Worm (Caenorhabditis elegans) whole organism, L3 larva: ENCODE data around the gene T10C6.6.

Experiments
- R02D3.7 ChIP-seq: fragments of 150-350 bp; optimal IDR thresholded peaks from 2 replicates; lab custom pipeline; 2014; ENCODE audit warnings: missing biosample characterization, missing genetic modification characterization
- aly-2 ChIP-seq: fragments of 150-350 bp; optimal IDR thresholded peaks from 2 replicates; lab custom pipeline; 2014; ENCODE audit warnings: missing biosample characterization, missing genetic modification characterization
- ama-1 ChIP-seq: fragments of 150-350 bp; optimal IDR thresholded peaks from 2 replicates; lab custom pipeline; 2018
- ceh-16 ChIP-seq: sonication (generic microtip); optimal IDR thresholded peaks from 2 replicates; lab custom pipeline; 2017; ENCODE audit warnings: missing biosample characterization, missing genetic modification characterization
- ceh-28 ChIP-seq: fragments of 150-350 bp; optimal IDR thresholded peaks from 2 replicates; lab custom pipeline; 2014; ENCODE audit warnings: missing biosample characterization, missing genetic modification reagents, missing genetic modification characterization
- ceh-82 ChIP-seq: fragments of 150-350 bp; optimal IDR thresholded peaks from 2 replicates; lab custom pipeline; 2014; ENCODE audit warnings: missing biosample characterization, missing genetic modification characterization
- ceh-9 ChIP-seq: sonication (generic microtip); optimal IDR thresholded peaks from 2 replicates; lab custom pipeline; 2018; ENCODE audit warnings: missing biosample characterization, missing genetic modification characterization
- daf-12 ChIP-seq: fragments of 150-350 bp; optimal IDR thresholded peaks from 2 replicates; lab custom pipeline; 2014; ENCODE audit warnings: missing biosample characterization, missing genetic modification reagents, missing genetic modification characterization
- elt-1 ChIP-seq: fragments of 150-350 bp; optimal IDR thresholded peaks from 2 replicates; lab custom pipeline; 2014; ENCODE audit warnings: missing biosample characterization, missing genetic modification characterization
- elt-2 ChIP-seq: sonication (generic microtip); optimal IDR thresholded peaks from 2 replicates; lab custom pipeline; 2016; ENCODE audit warnings: missing genetic modification reagents, mild to moderate bottlenecking, missing genetic modification characterization, missing compliant biosample characterization
- elt-3 ChIP-seq, 3 experiments: fragments of 150-350 bp in 1 of 3; sonication (generic microtip) in 2 of 3; optimal IDR thresholded peaks; 2 replicates in 2 of 3; 4 replicates in 1 of 3; lab custom pipeline; 2014 to 2017; ENCODE audit warnings: missing biosample characterization in 3 of 3, missing genetic modification characterization in 3 of 3
- eor-1 ChIP-seq, 2 experiments: fragments of 150-350 bp; optimal IDR thresholded peaks; 2 replicates each; lab custom pipeline; 2014 to 2018; ENCODE audit warnings: missing biosample characterization in 2 of 2, missing genetic modification characterization in 2 of 2
- fkh-10 ChIP-seq: sonication (generic microtip); optimal IDR thresholded peaks from 2 replicates; lab custom pipeline; 2017; ENCODE audit warnings: missing biosample characterization, missing genetic modification reagents, missing genetic modification characterization
- fkh-2 ChIP-seq: fragments of 150-350 bp; optimal IDR thresholded peaks from 2 replicates; lab custom pipeline; 2014; ENCODE audit warnings: missing biosample characterization, missing genetic modification reagents, missing genetic modification characterization
- fos-1 ChIP-seq: fragments of 150-350 bp; optimal IDR thresholded peaks from 2 replicates; lab custom pipeline; 2014; ENCODE audit warnings: missing biosample characterization, missing genetic modification characterization
- hmg-11 ChIP-seq: sonication (generic microtip); optimal IDR thresholded peaks from 2 replicates; lab custom pipeline; 2016; ENCODE audit warnings: missing genetic modification characterization, missing compliant biosample characterization
- jun-1 ChIP-seq: fragments of 150-350 bp; optimal IDR thresholded peaks from 2 replicates; lab custom pipeline; 2014; ENCODE audit warnings: missing biosample characterization, missing genetic modification reagents, missing genetic modification characterization
- lin-39 ChIP-seq: fragments of 150-350 bp; optimal IDR thresholded peaks from 2 replicates; lab custom pipeline; 2018; ENCODE audit warnings: missing biosample characterization, missing genetic modification reagents, missing genetic modification characterization
- mdl-1 ChIP-seq: fragments of 150-350 bp; optimal IDR thresholded peaks from 2 replicates; lab custom pipeline; 2014; ENCODE audit warnings: missing biosample characterization, missing genetic modification characterization
- nfya-1 ChIP-seq: sonication (generic microtip); optimal IDR thresholded peaks from 2 replicates; lab custom pipeline; 2017; ENCODE audit warnings: missing genetic modification characterization, mild to moderate bottlenecking, missing compliant biosample characterization, antibody characterized with exemption, moderate library complexity; ENCODE audit not compliant: insufficient read depth
- nhr-11 ChIP-seq: fragments of 150-350 bp; optimal IDR thresholded peaks from 2 replicates; lab custom pipeline; 2014; ENCODE audit warnings: missing biosample characterization, missing genetic modification characterization
- nhr-12 ChIP-seq: fragments of 150-350 bp; optimal IDR thresholded peaks from 2 replicates; lab custom pipeline; 2014; ENCODE audit warnings: missing biosample characterization, missing genetic modification characterization
- nhr-23 ChIP-seq: fragments of 150-350 bp; optimal IDR thresholded peaks from 2 replicates; lab custom pipeline; 2014; ENCODE audit warnings: missing biosample characterization, missing genetic modification reagents, missing genetic modification characterization
- nhr-237 ChIP-seq: fragments of 150-350 bp; optimal IDR thresholded peaks from 2 replicates; lab custom pipeline; 2014; ENCODE audit warnings: missing biosample characterization, missing genetic modification characterization
- nhr-25 ChIP-seq: sonication (generic microtip); optimal IDR thresholded peaks from 2 replicates; lab custom pipeline; 2017; ENCODE audit warnings: missing biosample characterization, missing genetic modification characterization
- nhr-28 ChIP-seq: fragments of 150-350 bp; optimal IDR thresholded peaks from 2 replicates; lab custom pipeline; 2014; ENCODE audit warnings: missing biosample characterization, missing genetic modification characterization
- nhr-43 ChIP-seq: sonication (generic microtip); optimal IDR thresholded peaks from 2 replicates; lab custom pipeline; 2016; ENCODE audit warnings: mild to moderate bottlenecking, missing genetic modification characterization, missing compliant biosample characterization; ENCODE audit not compliant: poor library complexity, severe bottlenecking
- nhr-76 ChIP-seq: fragments of 150-350 bp; sonication (generic microtip); optimal IDR thresholded peaks from 5 replicates; lab custom pipeline; 2014; ENCODE audit warnings: missing biosample characterization, missing genetic modification characterization
- nhr-77 ChIP-seq: fragments of 150-350 bp; optimal IDR thresholded peaks from 2 replicates; lab custom pipeline; 2014; ENCODE audit warnings: missing biosample characterization, missing genetic modification characterization
- pha-4 ChIP-seq: fragments of 150-350 bp; optimal IDR thresholded peaks from 2 replicates; lab custom pipeline; 2014; ENCODE audit warnings: missing biosample characterization, missing genetic modification reagents, missing genetic modification characterization
- pqm-1 ChIP-seq: fragments of 150-350 bp; optimal IDR thresholded peaks from 2 replicates; lab custom pipeline; 2017; ENCODE audit warnings: missing biosample characterization, missing genetic modification characterization, inconsistent platforms
- sea-2 ChIP-seq: fragments of 150-350 bp; sonication (generic microtip); optimal IDR thresholded peaks from 4 replicates; lab custom pipeline; 2014; ENCODE audit warnings: missing biosample characterization, missing genetic modification reagents, missing genetic modification characterization
- snpc-4 ChIP-seq: fragments of 150-350 bp; optimal IDR thresholded peaks from 2 replicates; lab custom pipeline; 2014; ENCODE audit warnings: missing biosample characterization, missing genetic modification characterization
- tbx-2 ChIP-seq: sonication (generic microtip); optimal IDR thresholded peaks from 2 replicates; lab custom pipeline; 2016; ENCODE audit warnings: mild to moderate bottlenecking, missing genetic modification characterization, missing compliant biosample characterization
- unc-39 ChIP-seq: sonication (generic microtip); optimal IDR thresholded peaks from 4 replicates; lab custom pipeline; 2017; ENCODE audit warnings: missing biosample characterization, missing genetic modification characterization
- unc-62 ChIP-seq: fragments of 150-350 bp; sonication (generic microtip); optimal IDR thresholded peaks from 4 replicates; lab custom pipeline; 2014; ENCODE audit warnings: missing biosample characterization, missing genetic modification reagents, missing genetic modification characterization
- zag-1 ChIP-seq: fragments of 150-350 bp; optimal IDR thresholded peaks from 2 replicates; lab custom pipeline; 2014; ENCODE audit warnings: missing biosample characterization, missing genetic modification characterization

T10C6.6 gene

DNA sequence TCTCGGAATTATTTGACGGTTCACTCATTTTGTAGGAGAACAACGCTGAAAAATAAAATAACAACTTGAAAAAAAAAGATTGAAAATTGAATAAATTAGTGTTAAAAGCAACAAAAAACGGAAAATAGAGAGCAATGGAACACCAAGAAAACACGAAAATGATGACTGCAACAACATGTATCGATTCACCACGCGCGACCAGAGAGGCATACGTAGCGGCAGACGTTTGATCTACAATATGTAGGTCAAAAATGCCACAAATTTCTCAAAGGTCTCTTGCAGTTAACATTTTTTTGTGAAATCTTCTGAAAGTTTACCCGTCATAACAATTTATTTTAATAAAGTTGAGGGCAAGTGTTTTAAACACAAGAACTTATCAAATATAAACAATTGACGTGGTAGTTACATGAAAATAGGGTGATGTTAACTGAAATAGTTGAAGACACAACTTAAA is 32.9 kb downstream of the T10C6.6 start, which contains the start of gene F14H3.5:
TSS of gene F14H3.5 (minus strand) at position 51 of the 454 bp plus-strand sequence.
- TF ChIP-seq fkh-2 (tag; lab: Kevin White, UChicago) (no peak), hmg-11 (no peak), daf-12 (tag; lab: Kevin White, UChicago) (no peak), zag-1 (tag; lab: Kevin White, UChicago) (no peak), jun-1 (no peak), unc-39 (tag; lab: Kevin White, UChicago) (no peak), ceh-16 (tag; lab: Kevin White, UChicago) (no peak), ama-1 (lab: Kevin White, UChicago) (no peak), pha-4 (tag; lab: Kevin White, UChicago) (no peak), ceh-9 (tag; lab: Kevin White, UChicago) (no peak), tbx-2 (tag; lab: Kevin White, UChicago) (no peak), nhr-76 (tag; lab: Kevin White, UChicago) (no peak), lin-39 (no peak), snpc-4 (tag; lab: Kevin White, UChicago) (no peak), nhr-77 (no peak), nhr-11 (no peak)

DNA sequence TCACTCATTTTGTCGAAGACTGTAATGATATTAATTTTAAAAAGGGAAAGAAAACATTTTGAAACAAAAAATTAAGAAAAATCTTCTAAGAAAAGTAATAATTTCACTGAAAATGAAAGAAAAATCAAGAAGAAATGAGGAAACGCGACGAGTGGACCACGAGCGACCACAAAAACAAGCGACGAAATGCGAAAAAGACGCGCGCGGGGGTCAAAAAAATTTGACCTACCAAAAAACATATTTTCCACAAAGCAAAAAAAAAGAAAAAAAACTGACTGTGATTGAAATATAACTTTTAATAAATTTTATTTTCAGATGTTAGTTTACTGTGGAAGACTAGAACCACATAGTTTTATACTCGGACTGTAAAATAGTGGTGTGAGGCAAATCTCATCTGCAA is 34.7 kb downstream of the T10C6.6 start, which contains the start of gene F14H3.6:
TSS of gene F14H3.6 (minus strand) at position 22 of the 400 bp plus-strand sequence.
- TF ChIP-seq ceh-28 (tag; lab: Kevin White, UChicago): no peak
- no peak for TF ChIP-seq snpc-4 (tag; lab: Kevin White, UChicago)
- TF ChIP-seq elt-2: no peak
- no peak for TF ChIP-seq pha-4 (tag; lab: Kevin White, UChicago)
- no peak for TF ChIP-seq nhr-11
- TF ChIP-seq unc-62 (GFP tag; lab: Kevin White, UChicago): no peak
- TF ChIP-seq aly-2 (tag; lab: Kevin White, UChicago): no peak
- TF ChIP-seq fkh-10: no peak
- TF ChIP-seq nhr-12 (tag; lab: Kevin White, UChicago): no peak
- TF ChIP-seq daf-12 (tag; lab: Kevin White, UChicago): no peak
- no peak for TF ChIP-seq nhr-43
- TF ChIP-seq sea-2 (GFP tag; lab: Kevin White, UChicago): no peak
- no peak for TF ChIP-seq nhr-237
- TF ChIP-seq elt-1 (tag; lab: Kevin White, UChicago): no peak
- TF ChIP-seq eor-1 (tag; optimal IDR thresholded peaks at IDR 0.05; lab: Kevin White, UChicago): no peak
- no peak for TF ChIP-seq lin-39
- TF ChIP-seq nhr-28: no peak
- TF ChIP-seq mdl-1 (tag; lab: Kevin White, UChicago): no peak

DNA sequence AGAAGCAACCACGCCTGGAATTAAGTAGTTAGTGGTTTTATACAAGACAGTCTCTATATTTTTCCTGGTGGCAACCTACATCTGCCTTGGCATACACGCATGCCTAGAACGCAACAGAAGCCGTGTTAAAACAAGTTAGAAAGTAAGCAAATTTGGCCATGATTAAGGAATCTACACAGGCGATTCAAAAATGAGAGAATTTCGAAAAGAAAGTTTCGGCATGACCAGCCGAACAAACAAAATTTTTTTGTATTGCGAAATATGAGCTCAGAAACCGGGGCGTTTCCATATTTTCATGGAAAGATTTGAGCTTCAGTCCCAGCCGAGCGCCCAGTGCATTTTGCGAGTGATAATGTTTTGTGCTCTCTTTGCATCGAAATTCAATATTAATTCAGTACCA is 36.0 kb downstream of the T10C6.6 start, which contains the start of gene F14H3.15:
TSS of gene F14H3.15 (minus strand) at position 101 of the 400 bp plus-strand sequence.
- TF ChIP-seq nhr-77 (no peak), jun-1 (no peak), nhr-23 (tag; lab: Kevin White, UChicago) (no peak)

ce11 chrV:16061993-16062392 is 37.9 kb downstream of the T10C6.6 start, which contains the start of gene fbxa-100:
Gene fbxa-100, minus strand, starts transcription at chrV:16062093.
- TF ChIP-seq eor-1 (tag; optimal IDR thresholded peaks at IDR 0.05; lab: Kevin White, UChicago) (no peak), fkh-2 (tag; lab: Kevin White, UChicago) (no peak), nhr-25 (tag; lab: Kevin White, UChicago) (no peak), elt-3 (tag; optimal IDR thresholded peaks at IDR 0.05; lab: Kevin White, UChicago) (no peak), fos-1 (tag; lab: Kevin White, UChicago) (no peak), ceh-9 (tag; lab: Kevin White, UChicago) (no peak), R02D3.7 (tag; lab: Kevin White, UChicago) (no peak), nhr-77 (no peak), zag-1 (tag; lab: Kevin White, UChicago) (no peak), nfya-1 (no peak), elt-1 (tag; lab: Kevin White, UChicago) (no peak), pha-4 (tag; lab: Kevin White, UChicago) (no peak), ceh-82 (tag; lab: Kevin White, UChicago) (no peak), aly-2 (tag; lab: Kevin White, UChicago) (no peak), pqm-1 (tag; lab: Kevin White, UChicago) (no peak), lin-39 (no peak)
